Fruit fly (Drosophila melanogaster) whole organism, embryonic: ENCODE measurements around the gene CG14142.
A peak's percentile ranks its signal among the peaks of the same experiment; 100 is the strongest.

ENCODE experiments used
- Ada2b ChIP-seq: fragments of 200-800 bp; sonication (Bioruptor generic); IDR thresholded peaks from 2 replicates; pipeline ENCODE4 v1.3.6; 2022; ENCODE audit warnings: missing biosample characterization, missing genetic modification characterization
- Adf1 ChIP-seq: fragments of 200-800 bp; sonication (Bioruptor generic); IDR thresholded peaks from 2 replicates; pipeline ENCODE4 v1.3.6; 2022; ENCODE audit warnings: missing biosample characterization, missing genetic modification characterization
- Asciz ChIP-seq: fragments of 200-800 bp; sonication (Bioruptor generic); optimal IDR thresholded peaks from 2 replicates; lab custom pipeline; 2017; ENCODE audit warnings: missing biosample characterization, mild to moderate bottlenecking, missing genetic modification characterization, missing genetic modification reagents
- BEAF-32 ChIP-seq: fragments of 200-800 bp; sonication (Bioruptor generic); optimal IDR thresholded peaks from 3 replicates; lab custom pipeline; 2017; ENCODE audit warnings: missing biosample characterization, missing genetic modification characterization, mild to moderate bottlenecking, moderate library complexity, missing genetic modification reagents
- CG11560 ChIP-seq: fragments of 200-800 bp; sonication (Bioruptor generic); IDR thresholded peaks from 3 replicates; pipeline ENCODE4 v1.3.6; 2022; ENCODE audit warnings: missing biosample characterization, missing genetic modification characterization
- CG12219 ChIP-seq: fragments of 200-800 bp; sonication (Bioruptor generic); optimal IDR thresholded peaks from 3 replicates; lab custom pipeline; 2018; ENCODE audit warnings: missing biosample characterization, mild to moderate bottlenecking, missing genetic modification characterization
- CG15011 ChIP-seq: fragments of 200-800 bp; sonication (Bioruptor generic); optimal IDR thresholded peaks from 3 replicates; lab custom pipeline; 2018; ENCODE audit warnings: missing biosample characterization, mild to moderate bottlenecking, missing genetic modification characterization
- CG18011 ChIP-seq: fragments of 200-800 bp; sonication (Bioruptor generic); optimal IDR thresholded peaks from 2 replicates; lab custom pipeline; 2017; ENCODE audit warnings: missing biosample characterization, missing genetic modification characterization, mild to moderate bottlenecking, moderate library complexity, missing genotype
- CG18262 ChIP-seq: fragments of 200-800 bp; optimal IDR thresholded peaks from 3 replicates; lab custom pipeline; 2019; ENCODE audit warnings: missing biosample characterization, mild to moderate bottlenecking, missing genetic modification characterization, moderate library complexity
- CG2712 ChIP-seq: fragments of 200-800 bp; optimal IDR thresholded peaks from 3 replicates; lab custom pipeline; 2019; ENCODE audit warnings: missing biosample characterization, mild to moderate bottlenecking, missing genetic modification characterization, moderate library complexity
- CG30020 ChIP-seq: fragments of 200-800 bp; optimal IDR thresholded peaks from 2 replicates; lab custom pipeline; 2019; ENCODE audit warnings: missing biosample characterization, mild to moderate bottlenecking, missing genetic modification characterization, moderate library complexity
- CG3163 ChIP-seq: fragments of 200-800 bp; sonication (Bioruptor generic); optimal IDR thresholded peaks from 3 replicates; lab custom pipeline; 2016; ENCODE audit warnings: missing biosample characterization, missing genetic modification characterization
- CG33213 ChIP-seq: fragments of 200-800 bp; sonication (Bioruptor generic); optimal IDR thresholded peaks from 3 replicates; lab custom pipeline; 2016; ENCODE audit warnings: missing biosample characterization, missing genetic modification characterization
- CG6683 ChIP-seq: fragments of 200-800 bp; sonication (Bioruptor generic); optimal IDR thresholded peaks from 2 replicates; lab custom pipeline; 2017; ENCODE audit warnings: missing biosample characterization, mild to moderate bottlenecking, missing genetic modification characterization, missing genetic modification reagents
- CG7745 ChIP-seq: fragments of 200-800 bp; sonication (Bioruptor generic); optimal IDR thresholded peaks from 2 replicates; lab custom pipeline; 2018; ENCODE audit warnings: missing biosample characterization, mild to moderate bottlenecking, missing genetic modification characterization, moderate library complexity
- CG8359 ChIP-seq: fragments of 200-800 bp; sonication (Bioruptor generic); optimal IDR thresholded peaks from 2 replicates; lab custom pipeline; 2017; ENCODE audit warnings: missing biosample characterization, mild to moderate bottlenecking, missing genetic modification characterization, borderline replicate concordance
- CG8388 ChIP-seq: fragments of 200-800 bp; sonication (Bioruptor generic); optimal IDR thresholded peaks from 2 replicates; lab custom pipeline; 2019; ENCODE audit warnings: missing biosample characterization, mild to moderate bottlenecking, missing genetic modification characterization, moderate library complexity
- D19A ChIP-seq: fragments of 200-800 bp; optimal IDR thresholded peaks from 3 replicates; lab custom pipeline; 2019; ENCODE audit warnings: missing biosample characterization, mild to moderate bottlenecking, missing genetic modification characterization, moderate library complexity
- Dbx ChIP-seq: fragments of 200-800 bp; sonication (Bioruptor generic); IDR thresholded peaks from 3 replicates; pipeline ENCODE4 v1.3.6; 2022; ENCODE audit warnings: missing biosample characterization, missing genetic modification characterization
- E2f2 ChIP-seq: fragments of 200-800 bp; sonication (Bioruptor generic); IDR thresholded peaks from 2 replicates; pipeline ENCODE4 v1.3.6; 2022; ENCODE audit warnings: missing biosample characterization, missing genetic modification characterization
- Fer3 ChIP-seq: fragments of 200-800 bp; sonication (Bioruptor generic); optimal IDR thresholded peaks from 2 replicates; lab custom pipeline; 2018; ENCODE audit warnings: missing biosample characterization, mild to moderate bottlenecking, missing genetic modification characterization, moderate library complexity
- HHEX ChIP-seq: fragments of 200-800 bp; sonication (Bioruptor generic); optimal IDR thresholded peaks from 3 replicates; lab custom pipeline; 2017; ENCODE audit warnings: missing biosample characterization, mild to moderate bottlenecking, missing genetic modification characterization, missing genetic modification reagents
- Jarid2 ChIP-seq: fragments of 200-800 bp; sonication (Bioruptor generic); optimal IDR thresholded peaks from 3 replicates; lab custom pipeline; 2017; ENCODE audit warnings: mild to moderate bottlenecking, missing biosample characterization, missing genetic modification reagents, missing genetic modification characterization
- Mad ChIP-seq: fragments of 200-800 bp; sonication (Bioruptor generic); optimal IDR thresholded peaks from 2 replicates; lab custom pipeline; 2016; ENCODE audit warnings: missing biosample characterization, missing genetic modification characterization
- NC2α ChIP-seq: fragments of 200-800 bp; sonication (Bioruptor generic); optimal IDR thresholded peaks from 2 replicates; lab custom pipeline; 2016; ENCODE audit warnings: missing biosample characterization, missing genetic modification characterization
- Oaz ChIP-seq: fragments of 200-800 bp; sonication (Bioruptor generic); IDR thresholded peaks from 2 replicates; pipeline ENCODE4 v1.3.6; 2022; ENCODE audit warnings: missing biosample characterization, missing genetic modification characterization
- Opbp ChIP-seq: fragments of 200-800 bp; sonication (Bioruptor generic); IDR thresholded peaks from 3 replicates; pipeline ENCODE4 v1.3.6; 2022; ENCODE audit warnings: missing biosample characterization, missing genetic modification characterization; ENCODE audit not compliant: partially characterized antibody
- Ptx1 ChIP-seq: fragments of 200-800 bp; sonication (Bioruptor generic); IDR thresholded peaks from 2 replicates; pipeline ENCODE4 v1.3.6; 2022; ENCODE audit warnings: missing biosample characterization, missing genetic modification characterization
- Stat92E ChIP-seq, 3 experiments: fragments of >200 bp in 2 of 3; fragments of 200-800 bp in 1 of 3; sonication (Bioruptor generic) in 1 of 3; optimal IDR thresholded peaks; 2 replicates each; lab custom pipeline; 2017 to 2019; ENCODE audit warnings: missing biosample characterization in 3 of 3, missing genetic modification characterization in 3 of 3, mild to moderate bottlenecking in 1 of 3, moderate library complexity in 1 of 3
- bab2 ChIP-seq: fragments of 200-800 bp; sonication (Bioruptor generic); optimal IDR thresholded peaks from 2 replicates; lab custom pipeline; 2016; ENCODE audit warnings: missing biosample characterization, missing genetic modification characterization
- bsh ChIP-seq, 2 experiments: fragments of 200-800 bp; sonication (Bioruptor generic); optimal IDR thresholded peaks; 2 replicates each; lab custom pipeline; 2017 to 2018; ENCODE audit warnings: mild to moderate bottlenecking in 2 of 2, missing biosample characterization in 2 of 2, missing genetic modification characterization in 2 of 2, moderate library complexity in 1 of 2
- cato ChIP-seq: fragments of 200-800 bp; sonication (Bioruptor generic); optimal IDR thresholded peaks from 2 replicates; lab custom pipeline; 2016; ENCODE audit warnings: missing biosample characterization, missing genetic modification characterization, borderline replicate concordance
- dati ChIP-seq: fragments of 200-800 bp; sonication (Bioruptor generic); IDR thresholded peaks from 2 replicates; pipeline ENCODE4 v1.3.6; 2022; ENCODE audit warnings: missing biosample characterization, missing genetic modification characterization
- ewg ChIP-seq: fragments of 200-800 bp; sonication (Bioruptor generic); optimal IDR thresholded peaks from 3 replicates; lab custom pipeline; 2017; ENCODE audit warnings: mild to moderate bottlenecking, missing biosample characterization, missing genetic modification reagents, missing genetic modification characterization
- ftz-f1 ChIP-seq: fragments of 200-800 bp; sonication (Bioruptor generic); optimal IDR thresholded peaks from 2 replicates; lab custom pipeline; 2016; ENCODE audit warnings: missing biosample characterization, missing genetic modification characterization
- gem ChIP-seq: fragments of 200-800 bp; sonication (Bioruptor generic); optimal IDR thresholded peaks from 2 replicates; lab custom pipeline; 2019; ENCODE audit warnings: missing biosample characterization, mild to moderate bottlenecking, missing genetic modification characterization, moderate library complexity
- her ChIP-seq: fragments of 200-800 bp; sonication (Bioruptor generic); optimal IDR thresholded peaks from 2 replicates; lab custom pipeline; 2016; ENCODE audit warnings: missing biosample characterization, missing genetic modification characterization
- kni ChIP-seq: fragments of 200-800 bp; sonication (Bioruptor generic); optimal IDR thresholded peaks from 3 replicates; lab custom pipeline; 2017; ENCODE audit warnings: mild to moderate bottlenecking, missing biosample characterization, missing genetic modification reagents, missing genetic modification characterization
- lmd ChIP-seq: fragments of 200-800 bp; sonication (Bioruptor generic); IDR thresholded peaks from 2 replicates; pipeline ENCODE4 v1.3.6; 2022; ENCODE audit warnings: missing biosample characterization, missing genetic modification characterization
- nmo ChIP-seq: fragments of 200-800 bp; sonication (Bioruptor generic); optimal IDR thresholded peaks from 2 replicates; lab custom pipeline; 2018; ENCODE audit warnings: missing biosample characterization, mild to moderate bottlenecking, missing genetic modification characterization, moderate library complexity
- oc ChIP-seq: fragments of 200-800 bp; sonication (Bioruptor generic); optimal IDR thresholded peaks from 2 replicates; lab custom pipeline; 2018; ENCODE audit warnings: missing biosample characterization, mild to moderate bottlenecking, missing genetic modification characterization, moderate library complexity
- pros ChIP-seq: fragments of 200-800 bp; sonication (Bioruptor generic); optimal IDR thresholded peaks from 3 replicates; lab custom pipeline; 2019; ENCODE audit warnings: missing biosample characterization, mild to moderate bottlenecking, missing genetic modification characterization, moderate library complexity
- repo ChIP-seq: fragments of 200-800 bp; sonication (Bioruptor generic); optimal IDR thresholded peaks from 2 replicates; lab custom pipeline; 2016; ENCODE audit warnings: missing biosample characterization, missing genetic modification characterization
- rib ChIP-seq: fragments of 200-800 bp; sonication (Bioruptor generic); IDR thresholded peaks from 2 replicates; pipeline ENCODE4 v1.3.6; 2022; ENCODE audit warnings: missing biosample characterization, missing genetic modification characterization
- salm ChIP-seq: fragments of 200-800 bp; sonication (Bioruptor generic); optimal IDR thresholded peaks from 2 replicates; lab custom pipeline; 2018; ENCODE audit warnings: missing biosample characterization, mild to moderate bottlenecking, missing genetic modification characterization
- sd ChIP-seq: fragments of 200-800 bp; sonication (Bioruptor generic); optimal IDR thresholded peaks from 3 replicates; lab custom pipeline; 2018; ENCODE audit warnings: missing biosample characterization, mild to moderate bottlenecking, missing genetic modification characterization, moderate library complexity
- sens ChIP-seq: fragments of 200-800 bp; sonication (Bioruptor generic); peaks from one replicate; lab custom pipeline; 2016; ENCODE audit warnings: missing biosample characterization, missing genetic modification characterization
- tx ChIP-seq: fragments of 200-800 bp; sonication (Bioruptor generic); optimal IDR thresholded peaks from 2 replicates; lab custom pipeline; 2016; ENCODE audit warnings: missing biosample characterization, missing genetic modification characterization
- vvl ChIP-seq: fragments of 200-800 bp; sonication (Bioruptor generic); IDR thresholded peaks from 2 replicates; pipeline ENCODE4 v1.3.6; 2022; ENCODE audit warnings: missing biosample characterization, missing genetic modification characterization

The CG14142 gene

DNA sequence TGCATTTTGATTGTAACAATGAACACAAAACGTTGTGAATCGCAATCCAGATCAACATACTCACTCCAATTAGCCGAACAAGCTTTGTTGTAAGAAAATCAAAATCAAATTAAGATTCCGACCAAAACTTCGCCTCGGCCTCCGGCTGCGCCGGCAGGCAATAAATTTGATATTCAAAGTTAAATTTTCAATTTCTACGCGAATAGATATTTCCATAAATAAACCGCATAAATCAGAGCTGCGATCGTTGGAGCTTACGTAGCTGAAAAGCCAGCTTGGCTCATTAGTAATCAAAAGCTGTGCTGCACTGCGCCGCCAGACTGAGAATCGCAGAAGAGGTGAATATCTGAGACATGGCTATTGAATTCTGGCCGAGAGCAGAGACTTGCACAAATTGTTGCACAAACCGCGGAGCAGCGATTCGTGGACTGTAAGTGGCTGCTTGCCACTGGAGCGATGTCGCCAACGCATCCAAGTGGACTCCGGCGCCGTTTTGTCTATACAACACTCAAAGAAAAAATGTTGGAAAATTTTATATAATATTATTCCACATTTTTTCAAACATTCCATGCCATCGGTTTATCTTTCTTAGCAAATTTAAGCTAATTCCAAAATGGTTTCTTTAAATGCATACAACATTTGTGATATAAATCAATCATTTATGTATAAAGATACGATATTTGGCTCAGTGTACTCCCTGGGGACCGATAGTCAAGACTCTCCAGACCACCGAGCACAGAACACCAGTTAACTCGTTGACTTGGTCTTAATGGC, 24.6 kb upstream of the CG14142 start (continued):
- no peak for TF ChIP-seq ftz-f1 (GFP tag; lab: Kevin White, UChicago)
- TF ChIP-seq ewg (GFP tag; lab: Kevin White, UChicago) = peak; percentile 5
- no peak for TF ChIP-seq CG6683 (GFP tag; lab: Kevin White, UChicago)
- no peak for TF ChIP-seq CG3163 (GFP tag; lab: Kevin White, UChicago)
- TF ChIP-seq Ptx1 = no peak; the same call in 1 of the 2 replicates
- TF ChIP-seq cato (GFP tag; lab: Kevin White, UChicago) = no peak
- peak; percentile 47; the same call in 1 of the 2 replicates for TF ChIP-seq lmd (GFP tag; lab: Robert Waterston, UW)
- TF ChIP-seq Asciz = peak; percentile 52
- TF ChIP-seq CG11560 (tag; lab: Robert Waterston, UW) = no peak
- peak; percentile 8 for TF ChIP-seq Mad
- no peak for TF ChIP-seq CG12219
- TF ChIP-seq Dbx (GFP tag; lab: Robert Waterston, UW) = no peak
- no peak for TF ChIP-seq CG15011 (GFP tag; lab: Kevin White, UChicago)
- TF ChIP-seq Jarid2 = no peak
- peak; percentile 58 for TF ChIP-seq D19A (tag; lab: Kevin White, UChicago)
- peak; percentile 70 for TF ChIP-seq CG2712 (tag; lab: Kevin White, UChicago)
- TF ChIP-seq tx (GFP tag; lab: Kevin White, UChicago) = no peak
- TF ChIP-seq repo (GFP tag; lab: Kevin White, UChicago) = no peak
- TF ChIP-seq CG18011 (GFP tag; lab: Kevin White, UChicago) = no peak
- no peak for TF ChIP-seq CG30020 (tag; lab: Kevin White, UChicago)
- peak; percentile 6 for TF ChIP-seq Fer3
- TF ChIP-seq CG33213 (GFP tag; lab: Kevin White, UChicago) = no peak
- peak; percentile 70 for TF ChIP-seq CG18262 (tag; lab: Kevin White, UChicago)
- TF ChIP-seq salm (tag; lab: Kevin White, UChicago) = no peak
- TF ChIP-seq her (GFP tag; lab: Kevin White, UChicago) = no peak
- TF ChIP-seq Adf1 (GFP tag; lab: Robert Waterston, UW) = no peak
- peak; percentile 15 for TF ChIP-seq CG8359 (GFP tag; lab: Kevin White, UChicago)
- 0 out of 2 replicates have a peak, but pooled peaks have one; percentile 21 for TF ChIP-seq Ada2b (GFP tag; lab: Robert Waterston, UW)
- TF ChIP-seq Opbp (GFP tag; lab: Robert Waterston, UW) = no peak
- no peak for TF ChIP-seq bab2 (GFP tag; lab: Kevin White, UChicago)
- TF ChIP-seq CG7745 (tag; lab: Kevin White, UChicago) = no peak
- peak; percentile 40 for TF ChIP-seq nmo (GFP tag; lab: Kevin White, UChicago)
- peak; percentile 71 for TF ChIP-seq gem (tag; lab: Kevin White, UChicago)
- TF ChIP-seq Oaz = no peak
- TF ChIP-seq dati (GFP tag; lab: Robert Waterston, UW) = no peak
- TF ChIP-seq CG8388 (GFP tag; lab: Kevin White, UChicago) = peak; percentile 55

DNA sequence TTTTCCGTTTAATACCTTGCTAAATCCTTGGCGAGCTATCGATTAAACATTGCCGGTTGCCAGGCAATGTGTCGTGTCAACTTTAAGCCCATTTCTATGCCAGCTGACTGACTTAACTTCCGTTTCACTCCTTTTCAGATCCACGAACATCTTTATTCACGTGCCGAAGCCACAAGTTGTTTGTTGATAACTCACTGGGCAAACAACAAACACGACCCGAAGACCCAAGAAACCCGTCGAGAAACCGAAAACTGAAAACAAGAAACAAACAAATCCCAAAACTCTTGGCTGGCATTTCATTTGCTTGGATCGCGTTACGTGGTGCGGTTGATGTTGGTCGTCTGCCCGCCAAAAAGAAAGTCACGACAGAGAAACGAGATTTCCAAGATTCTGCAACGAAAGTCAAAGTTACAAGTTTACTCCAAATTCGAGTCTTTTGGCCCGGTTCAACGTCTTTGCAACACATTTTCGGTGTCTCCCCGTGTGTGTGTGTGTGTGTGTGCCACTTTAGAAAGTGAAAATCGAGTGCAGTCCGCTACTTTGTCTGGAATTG, 22.5 kb upstream of the CG14142 start, which contains the start of gene CG6216:
TSS of gene CG6216 (minus strand) at position 51 of the 553 bp plus-strand sequence.
- peak; percentile 8; the same call in 1 of the 2 replicates for TF ChIP-seq vvl (GFP tag; lab: Robert Waterston, UW)
- TF ChIP-seq HHEX = no peak
- no peak for TF ChIP-seq BEAF-32
- TF ChIP-seq bsh (GFP tag; optimal IDR thresholded peaks at IDR 0.05; lab: Kevin White, UChicago) = no peak
- no peak for TF ChIP-seq E2f2 (GFP tag; lab: Robert Waterston, UW)
- TF ChIP-seq rib (GFP tag; lab: Robert Waterston, UW) = no peak
- TF ChIP-seq Stat92E (GFP tag; optimal IDR thresholded peaks at IDR 0.05; lab: Kevin White, UChicago) = peak in 1 of 3 experiments; percentile 3
- TF ChIP-seq kni = peak; percentile 73
- no peak for TF ChIP-seq NC2α (GFP tag; lab: Kevin White, UChicago)
- TF ChIP-seq sens (GFP tag; lab: Kevin White, UChicago) = peak; percentile 62
- peak; percentile 96 for TF ChIP-seq pros (GFP tag; lab: Kevin White, UChicago)
- TF ChIP-seq sd (tag; lab: Kevin White, UChicago) = peak; percentile 24
- peak; percentile 38 for TF ChIP-seq oc (tag; lab: Kevin White, UChicago)
